Worm (Caenorhabditis elegans) whole organism, young adult: ENCODE results near the gene sru-42.

ENCODE experiments used
- F33H1.4 ChIP-seq: fragments of 200-800 bp; sonication (Bioruptor generic); IDR thresholded peaks from 2 replicates; pipeline ENCODE4 v1.3.6; 2022; ENCODE audit warnings: missing genetic modification reagents, missing genetic modification characterization, missing compliant biosample characterization
- F39B2.1 ChIP-seq: fragments of 200-800 bp; sonication (Bioruptor generic); IDR thresholded peaks from 2 replicates; pipeline ENCODE4 v1.3.6; 2022; ENCODE audit warnings: missing genetic modification reagents, missing genetic modification characterization, missing compliant biosample characterization
- F49E8.2 ChIP-seq: sonication (generic microtip); optimal IDR thresholded peaks from 3 replicates; lab custom pipeline; 2017; ENCODE audit warnings: missing genetic modification characterization, mild to moderate bottlenecking, missing compliant biosample characterization, antibody characterized with exemption, moderate library complexity; ENCODE audit not compliant: insufficient read depth
- F52B5.7 ChIP-seq: sonication (generic microtip); optimal IDR thresholded peaks from 2 replicates; lab custom pipeline; 2016; ENCODE audit warnings: mild to moderate bottlenecking, missing genetic modification characterization, missing compliant biosample characterization
- ama-1 ChIP-seq, 3 experiments: fragments of 150-350 bp in 1 of 3; sonication (generic microtip) in 2 of 3; optimal IDR thresholded peaks; 2 replicates each; lab custom pipeline; 2014 to 2018; ENCODE audit warnings: missing biosample characterization in 2 of 3, missing genetic modification characterization in 2 of 3, missing genetic modification reagents in 2 of 3
- dpff-1 ChIP-seq: sonication (generic microtip); optimal IDR thresholded peaks from 2 replicates; lab custom pipeline; 2017; ENCODE audit warnings: mild to moderate bottlenecking, missing genetic modification characterization, missing compliant biosample characterization
- hlh-26 ChIP-seq: fragments of 200-800 bp; sonication (Bioruptor generic); conservative IDR thresholded peaks from 2 replicates; pipeline ENCODE4 v1.3.6; 2022; ENCODE audit warnings: missing genetic modification reagents, missing genetic modification characterization, missing compliant biosample characterization
- snpc-3.4 ChIP-seq: sonication (generic microtip); optimal IDR thresholded peaks from 2 replicates; lab custom pipeline; 2017; ENCODE audit warnings: missing genetic modification characterization, mild to moderate bottlenecking, missing compliant biosample characterization, antibody characterized with exemption, moderate library complexity, missing genotype, missing genetic modification reagents

DNA sequence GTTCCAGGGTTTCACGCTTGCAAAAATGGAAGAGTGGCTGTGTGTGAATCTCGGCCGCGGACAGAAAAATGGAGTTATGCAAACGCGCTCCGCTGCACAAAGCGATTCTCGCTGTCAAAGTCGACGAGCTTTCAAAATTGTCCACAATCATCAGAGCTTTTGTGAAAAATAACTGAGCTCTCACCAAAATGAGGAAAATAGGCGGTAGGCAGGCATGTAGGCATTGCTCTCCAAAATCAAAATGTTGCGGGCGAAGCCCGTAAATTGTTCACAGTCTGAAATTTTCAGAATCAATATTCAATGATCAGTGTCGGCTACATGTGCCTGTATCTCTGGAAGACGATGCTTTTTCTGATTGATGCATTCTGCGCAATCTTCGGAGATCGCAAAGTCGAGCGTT lies 18.6 kb downstream of the sru-42 start, which contains the start of gene K06B4.4:
- TF ChIP-seq F52B5.7 (tag; lab: Kevin White, UChicago): no peak
- TF ChIP-seq F49E8.2 (tag; lab: Kevin White, UChicago): no peak
- no peak for TF ChIP-seq F33H1.4 (GFP tag; lab: Robert Waterston, UW)
- no peak for TF ChIP-seq ama-1 (optimal IDR thresholded peaks at IDR 0.05; lab: Kevin White, UChicago)
- no peak for TF ChIP-seq ama-1 (GFP tag; optimal IDR thresholded peaks at IDR 0.05; lab: Kevin White, UChicago)
- TF ChIP-seq hlh-26 (GFP tag; lab: Robert Waterston, UW): no peak
- TF ChIP-seq F39B2.1: no peak
- TF ChIP-seq snpc-3.4: no peak
- TF ChIP-seq dpff-1 (tag; lab: Kevin White, UChicago): no peak
